Fruit fly (Drosophila melanogaster): ENCODE data around the gene mRpS10.

mRpS10 gene

DNA sequence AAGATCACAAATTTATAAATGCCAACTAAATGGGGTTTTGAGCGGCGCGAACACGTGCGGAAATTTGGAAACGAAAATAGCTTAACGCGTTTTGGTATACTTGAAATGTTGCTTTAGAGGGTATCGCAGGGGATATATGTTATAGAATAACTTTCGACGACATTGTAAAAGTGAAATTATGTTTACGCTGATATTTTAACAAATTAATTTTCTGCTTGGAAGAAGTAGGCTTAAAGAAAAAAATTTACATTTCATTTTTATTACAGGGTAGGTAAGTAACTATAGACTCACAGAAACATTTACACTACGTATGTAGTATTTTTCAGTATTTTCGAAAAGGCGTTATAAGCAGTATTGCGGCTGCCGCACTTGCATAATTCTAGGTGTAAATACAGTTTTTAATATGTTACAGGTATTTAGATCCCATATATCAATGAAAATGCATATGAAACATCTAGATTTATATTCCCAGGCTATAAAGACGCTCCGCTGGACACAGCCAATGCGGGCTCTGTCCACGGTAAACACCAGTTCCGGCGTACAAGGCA, at the start of gene mRpS10, which contains the start of gene Art3:
TSS of gene mRpS10 (plus strand) at position 337 of the 548 bp plus-strand sequence.
TSS of gene Art3 (minus strand) at position 80 of the 548 bp plus-strand sequence.
- peak; percentile 99 for TF ChIP-seq CG1621 (tag; optimal IDR thresholded peaks at IDR 0.05)
- TF ChIP-seq fd59A (GFP tag; optimal IDR thresholded peaks at IDR 0.05) = peak; percentile 100
- TF ChIP-seq cyc (GFP tag; optimal IDR thresholded peaks at IDR 0.05) = peak; percentile 100
- TF ChIP-seq esn (GFP tag; optimal IDR thresholded peaks at IDR 0.05) = peak; percentile 100
- peak; percentile 97 for TF ChIP-seq fkh (GFP tag; optimal IDR thresholded peaks at IDR 0.05)
- TF ChIP-seq Smox (GFP tag; optimal IDR thresholded peaks at IDR 0.05) = peak; percentile 100
- TF ChIP-seq Eip78C (GFP tag) = peak; percentile 100
- TF ChIP-seq CG6276 (GFP tag; optimal IDR thresholded peaks at IDR 0.05) = peak; percentile 99
- TF ChIP-seq CG4318 (GFP tag; optimal IDR thresholded peaks at IDR 0.05) = peak; percentile 100
- peak; percentile 96 for TF ChIP-seq Hr38 (GFP tag; optimal IDR thresholded peaks at IDR 0.05)
- TF ChIP-seq CG10669 (GFP tag; optimal IDR thresholded peaks at IDR 0.05) = peak; percentile 100
- peak; percentile 100 for TF ChIP-seq Lpt (GFP tag; optimal IDR thresholded peaks at IDR 0.05)
- TF ChIP-seq CG6808 (GFP tag; optimal IDR thresholded peaks at IDR 0.05) = peak; percentile 99
- TF ChIP-seq topi (GFP tag; optimal IDR thresholded peaks at IDR 0.05) = peak; percentile 100
- peak; percentile 100 for TF ChIP-seq CG8319 (GFP tag; optimal IDR thresholded peaks at IDR 0.05)
- TF ChIP-seq OdsH (GFP tag; optimal IDR thresholded peaks at IDR 0.05) = peak; percentile 100
- TF ChIP-seq CG32006 (GFP tag; optimal IDR thresholded peaks at IDR 0.05) = peak; percentile 100
- TF ChIP-seq CG8632 (GFP tag; optimal IDR thresholded peaks at IDR 0.05) = peak; percentile 100
- TF ChIP-seq dsx (GFP tag; optimal IDR thresholded peaks at IDR 0.05; ENCODE audit: poor library complexity, severe bottlenecking) = peak; percentile 99
- peak; percentile 100 for TF ChIP-seq CG11294 (GFP tag; IDR thresholded peaks at IDR 0.05)
- TF ChIP-seq Sox14 (GFP tag; optimal IDR thresholded peaks at IDR 0.05) = peak; percentile 100
- TF ChIP-seq vri (GFP tag; optimal IDR thresholded peaks at IDR 0.05) = peak; percentile 99
- peak; percentile 100 for TF ChIP-seq CG15336 (GFP tag; IDR thresholded peaks at IDR 0.05)
- TF ChIP-seq Met (GFP tag; optimal IDR thresholded peaks at IDR 0.05) = peak; percentile 100
- TF ChIP-seq svp (GFP tag) = peak; percentile 100
- TF ChIP-seq CG6854 (GFP tag; optimal IDR thresholded peaks at IDR 0.05) = peak; percentile 99
- peak; percentile 100 for TF ChIP-seq Ets96B (tag; optimal IDR thresholded peaks at IDR 0.05)
- TF ChIP-seq CG8119 (GFP tag; IDR thresholded peaks at IDR 0.05) = peak; percentile 100
- TF ChIP-seq Eip75B (GFP tag; optimal IDR thresholded peaks at IDR 0.05) = peak; percentile 100
- TF ChIP-seq lz (GFP tag; optimal IDR thresholded peaks at IDR 0.05) = peak; percentile 100
- TF ChIP-seq spab (GFP tag; optimal IDR thresholded peaks at IDR 0.05) = peak; percentile 100
- TF ChIP-seq CG3032 (tag; optimal IDR thresholded peaks at IDR 0.05) = peak; percentile 100
- peak; percentile 100 for TF ChIP-seq acj6 (GFP tag; optimal IDR thresholded peaks at IDR 0.05)
- peak; percentile 98 for TF ChIP-seq Eip93F (GFP tag; optimal IDR thresholded peaks at IDR 0.05)
- peak; percentile 100 for TF ChIP-seq Gug (GFP tag; IDR thresholded peaks at IDR 0.05)
- TF ChIP-seq CG6792 (GFP tag; optimal IDR thresholded peaks at IDR 0.05) = peak; percentile 100
- TF ChIP-seq CG11762 (GFP tag; optimal IDR thresholded peaks at IDR 0.05; ENCODE audit: insufficient read depth) = peak; percentile 100
- TF ChIP-seq CG7368 (GFP tag; optimal IDR thresholded peaks at IDR 0.05) = peak; percentile 100
- peak; percentile 99 for TF ChIP-seq CG16779 (tag; optimal IDR thresholded peaks at IDR 0.05)
- peak; percentile 98 for TF ChIP-seq Blimp-1 (GFP tag; optimal IDR thresholded peaks at IDR 0.05)
- peak; percentile 100 for TF ChIP-seq CG11902 (GFP tag; optimal IDR thresholded peaks at IDR 0.05)
- TF ChIP-seq dac (GFP tag; optimal IDR thresholded peaks at IDR 0.05) = peak; percentile 98
- TF ChIP-seq CG10631 (GFP tag; optimal IDR thresholded peaks at IDR 0.05) = peak; percentile 100
- TF ChIP-seq CG3919 (GFP tag; optimal IDR thresholded peaks at IDR 0.05) = peak; percentile 100
- peak; percentile 99 for TF ChIP-seq Sox102F (GFP tag; optimal IDR thresholded peaks at IDR 0.05)
- peak; percentile 99 for TF ChIP-seq achi (GFP tag; optimal IDR thresholded peaks at IDR 0.05)
- peak; percentile 100 for TF ChIP-seq Hr39 (GFP tag; optimal IDR thresholded peaks at IDR 0.05)
- peak; percentile 100 for TF ChIP-seq CG6163 (GFP tag; IDR thresholded peaks at IDR 0.05)
- peak; percentile 100 for TF ChIP-seq Hr4 (GFP tag; optimal IDR thresholded peaks at IDR 0.05)
- peak; percentile 100 for TF ChIP-seq salr (GFP tag; optimal IDR thresholded peaks at IDR 0.05)
- TF ChIP-seq Ets21C (GFP tag; optimal IDR thresholded peaks at IDR 0.05) = peak; percentile 100

All from whole organism, prepupa.